Fruit fly (Drosophila melanogaster) whole organism, embryonic: ENCODE measurements around the gene PMP34.

Experiments used
- Ada2b ChIP-seq: fragments of 200-800 bp; sonication (Bioruptor generic); IDR thresholded peaks from 2 replicates; pipeline ENCODE4 v1.3.6; 2022; ENCODE audit warnings: missing biosample characterization, missing genetic modification characterization
- CG10431 ChIP-seq: fragments of 200-800 bp; sonication (Bioruptor generic); optimal IDR thresholded peaks from 3 replicates; lab custom pipeline; 2018; ENCODE audit warnings: missing biosample characterization, mild to moderate bottlenecking, missing genetic modification characterization
- CG11456 ChIP-seq: fragments of 200-800 bp; sonication (Bioruptor generic); IDR thresholded peaks from 3 replicates; pipeline ENCODE4 v1.3.6; 2022; ENCODE audit warnings: missing biosample characterization, missing genetic modification characterization
- CG12299 ChIP-seq: fragments of 200-800 bp; sonication (Bioruptor generic); optimal IDR thresholded peaks from 2 replicates; lab custom pipeline; 2018; ENCODE audit warnings: missing biosample characterization, mild to moderate bottlenecking, missing genetic modification characterization
- CG12659 ChIP-seq: fragments of 200-800 bp; sonication (Bioruptor generic); optimal IDR thresholded peaks from 3 replicates; lab custom pipeline; 2017; ENCODE audit warnings: mild to moderate bottlenecking, missing biosample characterization, missing genetic modification reagents, missing genetic modification characterization
- CG13775 ChIP-seq: fragments of 200-800 bp; sonication (Bioruptor generic); optimal IDR thresholded peaks from 3 replicates; lab custom pipeline; 2017; ENCODE audit warnings: missing biosample characterization, mild to moderate bottlenecking, missing genetic modification characterization
- CG14050 ChIP-seq: fragments of 200-800 bp; sonication (Bioruptor generic); IDR thresholded peaks from 3 replicates; pipeline ENCODE4 v1.3.6; 2022; ENCODE audit warnings: missing biosample characterization, missing genetic modification characterization
- CG17385 ChIP-seq: fragments of 200-800 bp; sonication (Bioruptor generic); optimal IDR thresholded peaks from 3 replicates; lab custom pipeline; 2018; ENCODE audit warnings: missing biosample characterization, mild to moderate bottlenecking, missing genetic modification characterization
- CG18011 ChIP-seq: fragments of 200-800 bp; sonication (Bioruptor generic); optimal IDR thresholded peaks from 2 replicates; lab custom pipeline; 2017; ENCODE audit warnings: missing biosample characterization, missing genetic modification characterization, mild to moderate bottlenecking, moderate library complexity, missing genotype
- CG33557 ChIP-seq: fragments of 200-800 bp; sonication (Bioruptor generic); optimal IDR thresholded peaks from 2 replicates; lab custom pipeline; 2019; ENCODE audit warnings: missing biosample characterization, mild to moderate bottlenecking, missing genetic modification characterization, moderate library complexity
- CG5245 ChIP-seq: fragments of 200-800 bp; sonication (Bioruptor generic); optimal IDR thresholded peaks from 3 replicates; lab custom pipeline; 2016; ENCODE audit warnings: missing biosample characterization, missing genetic modification characterization
- CG6272 ChIP-seq: fragments of 200-800 bp; sonication (Bioruptor generic); IDR thresholded peaks from 2 replicates; pipeline ENCODE4 v1.3.6; 2022; ENCODE audit warnings: missing biosample characterization, missing genetic modification characterization
- CG6654 ChIP-seq: fragments of 200-800 bp; sonication (Bioruptor generic); optimal IDR thresholded peaks from 2 replicates; lab custom pipeline; 2017; ENCODE audit warnings: missing biosample characterization, mild to moderate bottlenecking, missing genetic modification characterization
- CG6854 ChIP-seq: fragments of 200-800 bp; sonication (Bioruptor generic); optimal IDR thresholded peaks from 3 replicates; lab custom pipeline; 2017; ENCODE audit warnings: missing biosample characterization, mild to moderate bottlenecking, missing genetic modification characterization
- CG7271 ChIP-seq: fragments of 200-800 bp; sonication (Bioruptor generic); optimal IDR thresholded peaks from 2 replicates; lab custom pipeline; 2018; ENCODE audit warnings: missing biosample characterization, mild to moderate bottlenecking, missing genetic modification characterization, moderate library complexity
- CG7745 ChIP-seq: fragments of 200-800 bp; sonication (Bioruptor generic); optimal IDR thresholded peaks from 2 replicates; lab custom pipeline; 2018; ENCODE audit warnings: missing biosample characterization, mild to moderate bottlenecking, missing genetic modification characterization, moderate library complexity
- CG8944 ChIP-seq: fragments of 200-800 bp; sonication (Bioruptor generic); optimal IDR thresholded peaks from 3 replicates; lab custom pipeline; 2016; ENCODE audit warnings: missing biosample characterization, missing genetic modification characterization
- Camta ChIP-seq: fragments of 200-800 bp; sonication (Bioruptor generic); optimal IDR thresholded peaks from 2 replicates; lab custom pipeline; 2016; ENCODE audit warnings: missing biosample characterization, missing genetic modification characterization
- CoRest ChIP-seq: fragments of 200-800 bp; sonication (Bioruptor generic); optimal IDR thresholded peaks from 3 replicates; lab custom pipeline; 2018; ENCODE audit warnings: missing biosample characterization, mild to moderate bottlenecking, missing genetic modification characterization, moderate library complexity
- Dref ChIP-seq: fragments of 200-800 bp; sonication (Bioruptor generic); IDR thresholded peaks from 2 replicates; pipeline ENCODE4 v1.3.6; 2022; ENCODE audit warnings: missing biosample characterization, missing genetic modification characterization
- Myb ChIP-seq: fragments of 200-800 bp; sonication (Bioruptor generic); optimal IDR thresholded peaks from 2 replicates; lab custom pipeline; 2016; ENCODE audit warnings: missing biosample characterization, missing genetic modification characterization
- NC2α ChIP-seq: fragments of 200-800 bp; sonication (Bioruptor generic); optimal IDR thresholded peaks from 2 replicates; lab custom pipeline; 2016; ENCODE audit warnings: missing biosample characterization, missing genetic modification characterization
- Opbp ChIP-seq: fragments of 200-800 bp; sonication (Bioruptor generic); IDR thresholded peaks from 3 replicates; pipeline ENCODE4 v1.3.6; 2022; ENCODE audit warnings: missing biosample characterization, missing genetic modification characterization; ENCODE audit not compliant: partially characterized antibody
- Side ChIP-seq: fragments of 200-800 bp; sonication (Bioruptor generic); optimal IDR thresholded peaks from 2 replicates; lab custom pipeline; 2016; ENCODE audit warnings: missing biosample characterization, missing genetic modification characterization
- Six4 ChIP-seq: fragments of 200-800 bp; sonication (Bioruptor generic); optimal IDR thresholded peaks from 2 replicates; lab custom pipeline; 2016; ENCODE audit warnings: missing biosample characterization, missing genetic modification characterization
- Spps ChIP-seq: fragments of 200-800 bp; sonication (Bioruptor generic); optimal IDR thresholded peaks from 2 replicates; lab custom pipeline; 2018; ENCODE audit warnings: missing biosample characterization, mild to moderate bottlenecking, missing genetic modification characterization
- Ssrp ChIP-seq: fragments of 200-800 bp; sonication (Bioruptor generic); optimal IDR thresholded peaks from 2 replicates; lab custom pipeline; 2018; ENCODE audit warnings: missing biosample characterization, mild to moderate bottlenecking, missing genetic modification characterization, moderate library complexity
- TFAM ChIP-seq: fragments of 200-800 bp; sonication (Bioruptor generic); optimal IDR thresholded peaks from 2 replicates; lab custom pipeline; 2017; ENCODE audit warnings: missing biosample characterization, missing genetic modification characterization, inconsistent platforms
- ase ChIP-seq: fragments of 200-800 bp; sonication (Bioruptor generic); IDR thresholded peaks from 3 replicates; pipeline ENCODE4 v1.3.6; 2022; ENCODE audit warnings: missing biosample characterization, missing genetic modification characterization
- az2 ChIP-seq: fragments of 200-800 bp; sonication (Bioruptor generic); optimal IDR thresholded peaks from 3 replicates; lab custom pipeline; 2016; ENCODE audit warnings: missing biosample characterization, missing genetic modification characterization
- bbx ChIP-seq: fragments of 200-800 bp; sonication (Bioruptor generic); IDR thresholded peaks from 2 replicates; pipeline ENCODE4 v1.3.6; 2022; ENCODE audit warnings: missing biosample characterization, missing genetic modification characterization; ENCODE audit not compliant: partially characterized antibody
- crc ChIP-seq: fragments of 200-800 bp; sonication (Bioruptor generic); optimal IDR thresholded peaks from 2 replicates; lab custom pipeline; 2016; ENCODE audit warnings: missing biosample characterization, missing genetic modification characterization
- fd3F ChIP-seq: fragments of 200-800 bp; sonication (Bioruptor generic); optimal IDR thresholded peaks from 2 replicates; lab custom pipeline; 2018; ENCODE audit warnings: missing biosample characterization, mild to moderate bottlenecking, missing genetic modification characterization, moderate library complexity
- fd96Cb ChIP-seq: fragments of 200-800 bp; sonication (Bioruptor generic); optimal IDR thresholded peaks from 2 replicates; lab custom pipeline; 2018; ENCODE audit warnings: missing biosample characterization, mild to moderate bottlenecking, missing genetic modification characterization, moderate library complexity
- fu2 ChIP-seq: fragments of 200-800 bp; sonication (Bioruptor generic); optimal IDR thresholded peaks from 2 replicates; lab custom pipeline; 2016; ENCODE audit warnings: missing biosample characterization, missing genetic modification characterization
- gem ChIP-seq: fragments of 200-800 bp; sonication (Bioruptor generic); optimal IDR thresholded peaks from 2 replicates; lab custom pipeline; 2019; ENCODE audit warnings: missing biosample characterization, mild to moderate bottlenecking, missing genetic modification characterization, moderate library complexity
- gt ChIP-seq: fragments of 200-800 bp; sonication (Bioruptor generic); IDR thresholded peaks from 2 replicates; pipeline ENCODE4 v1.3.6; 2022; ENCODE audit warnings: missing biosample characterization, missing genetic modification characterization
- her ChIP-seq: fragments of 200-800 bp; sonication (Bioruptor generic); optimal IDR thresholded peaks from 2 replicates; lab custom pipeline; 2016; ENCODE audit warnings: missing biosample characterization, missing genetic modification characterization
- hth ChIP-seq: fragments of >200 bp; optimal IDR thresholded peaks from 2 replicates; lab custom pipeline; 2017; ENCODE audit warnings: inconsistent platforms
- kay ChIP-seq: fragments of 200-800 bp; sonication (Bioruptor generic); optimal IDR thresholded peaks from 2 replicates; lab custom pipeline; 2016; ENCODE audit warnings: missing biosample characterization, missing genetic modification characterization
- ken ChIP-seq: fragments of 200-800 bp; sonication (Bioruptor generic); IDR thresholded peaks from 3 replicates; pipeline ENCODE4 v1.3.6; 2022; ENCODE audit warnings: missing biosample characterization, missing genetic modification characterization
- maf-S ChIP-seq: fragments of 200-800 bp; sonication (Bioruptor generic); optimal IDR thresholded peaks from 2 replicates; lab custom pipeline; 2016; ENCODE audit warnings: missing biosample characterization, missing genetic modification characterization
- mam ChIP-seq: fragments of 200-800 bp; sonication (Bioruptor generic); optimal IDR thresholded peaks from 3 replicates; lab custom pipeline; 2016; ENCODE audit warnings: missing biosample characterization, missing genetic modification characterization
- nmo ChIP-seq: fragments of 200-800 bp; sonication (Bioruptor generic); optimal IDR thresholded peaks from 2 replicates; lab custom pipeline; 2018; ENCODE audit warnings: missing biosample characterization, mild to moderate bottlenecking, missing genetic modification characterization, moderate library complexity
- otp ChIP-seq: fragments of 200-800 bp; sonication (Bioruptor generic); IDR thresholded peaks from 3 replicates; pipeline ENCODE4, ENCODE4 v1.3.6; 2022; ENCODE audit warnings: missing biosample characterization, missing genetic modification characterization
- prd ChIP-seq, 3 experiments: fragments of >200 bp in 2 of 3; fragments of 200-800 bp in 1 of 3; sonication (Bioruptor generic) in 1 of 3; optimal IDR thresholded peaks in 2 of 3; IDR thresholded peaks in 1 of 3; 2 replicates in 2 of 3; 3 replicates in 1 of 3; pipeline versions ENCODE4 v1.3.6 to Lab custom; 2017 to 2022; ENCODE audit warnings: missing biosample characterization in 1 of 3, missing genetic modification characterization in 1 of 3
- ranshi ChIP-seq: fragments of 200-800 bp; sonication (Bioruptor generic); IDR thresholded peaks from 2 replicates; pipeline ENCODE4 v1.3.6; 2022; ENCODE audit warnings: missing biosample characterization, missing genetic modification characterization
- sens-2 ChIP-seq: fragments of 200-800 bp; sonication (Bioruptor generic); IDR thresholded peaks from 2 replicates; pipeline ENCODE4 v1.3.6; 2022; ENCODE audit warnings: missing biosample characterization, missing genetic modification characterization
- slou ChIP-seq: fragments of 200-800 bp; sonication (Bioruptor generic); optimal IDR thresholded peaks from 3 replicates; lab custom pipeline; 2016; ENCODE audit warnings: missing biosample characterization, missing genetic modification characterization
- ssp ChIP-seq: fragments of 200-800 bp; sonication (Bioruptor generic); IDR thresholded peaks from 2 replicates; pipeline ENCODE4 v1.3.6; 2022; ENCODE audit warnings: missing biosample characterization, missing genetic modification characterization
- usp ChIP-seq: fragments of >200 bp; optimal IDR thresholded peaks from 2 replicates; lab custom pipeline; 2017; ENCODE audit warnings: missing biosample characterization, missing genetic modification characterization
- wor ChIP-seq: fragments of 200-800 bp; sonication (Bioruptor generic); IDR thresholded peaks from 2 replicates; pipeline ENCODE4 v1.3.6; 2022; ENCODE audit warnings: missing biosample characterization, missing genetic modification characterization

Gene PMP34

dm6 chr3L:4286784-4287183 is 31.8 kb upstream of the PMP34 start, which contains the start of gene TfIIEbeta (continued):
- TF ChIP-seq usp (GFP tag; lab: Kevin White, UChicago) (no peak), CG17385 (GFP tag; lab: Kevin White, UChicago) (no peak), maf-S (GFP tag; lab: Kevin White, UChicago) (no peak), fd96Cb (peak; percentile 24), CG10431 (GFP tag; lab: Kevin White, UChicago) (peak; percentile 25), CG7745 (no peak), Ssrp (tag; lab: Kevin White, UChicago) (peak; percentile 27), fd3F (GFP tag; lab: Kevin White, UChicago) (no peak), CG6272 (GFP tag; lab: Robert Waterston, UW) (no peak), slou (no peak), wor (no peak), fu2 (no peak), prd (optimal IDR thresholded peaks at IDR 0.05; lab: Kevin White, UChicago) (no peak), prd (GFP tag; IDR thresholded peaks at IDR 0.05; lab: Robert Waterston, UW) (peak; percentile 18; the same call in 1 of the 3 replicates), ken (GFP tag; lab: Robert Waterston, UW) (no peak), Camta (GFP tag; lab: Kevin White, UChicago) (no peak), gt (GFP tag; lab: Robert Waterston, UW) (no peak), kay (GFP tag; lab: Kevin White, UChicago) (no peak), CG12299 (tag; lab: Kevin White, UChicago) (no peak), CoRest (tag; lab: Kevin White, UChicago) (peak; percentile 42), CG6654 (GFP tag; lab: Kevin White, UChicago) (no peak), Myb (GFP tag; lab: Kevin White, UChicago) (peak; percentile 74), mam (no peak), crc (no peak), CG8944 (GFP tag; lab: Kevin White, UChicago) (no peak), CG18011 (GFP tag; lab: Kevin White, UChicago) (no peak), her (GFP tag; lab: Kevin White, UChicago) (no peak), Ada2b (GFP tag; lab: Robert Waterston, UW) (no peak), CG12659 (GFP tag; lab: Kevin White, UChicago) (peak; percentile 40), CG5245 (GFP tag; lab: Kevin White, UChicago) (no peak), ranshi (no peak), az2 (GFP tag; lab: Kevin White, UChicago) (peak; percentile 28), CG13775 (GFP tag; lab: Kevin White, UChicago) (peak; percentile 8), CG14050 (peak; percentile 24; the same call in 1 of the 3 replicates), sens-2 (GFP tag; lab: Robert Waterston, UW) (no peak), Side (GFP tag; lab: Kevin White, UChicago) (no peak), CG11456 (GFP tag; lab: Robert Waterston, UW) (no peak), CG6854 (GFP tag; lab: Kevin White, UChicago) (no peak), gem (tag; lab: Kevin White, UChicago) (no peak), NC2α (no peak), bbx (GFP tag; lab: Robert Waterston, UW) (no peak), TFAM (GFP tag; lab: Kevin White, UChicago) (no peak), ssp (no peak), Opbp (GFP tag; lab: Robert Waterston, UW) (no peak), hth (lab: Kevin White, UChicago) (no peak), Dref (GFP tag; lab: Robert Waterston, UW) (no peak), nmo (GFP tag; lab: Kevin White, UChicago) (peak; percentile 41), CG7271 (tag; lab: Kevin White, UChicago) (no peak), ase (GFP tag; lab: Robert Waterston, UW) (no peak), CG33557 (no peak), Six4 (GFP tag; lab: Kevin White, UChicago) (no peak), otp (GFP tag; lab: Robert Waterston, UW) (no peak), Spps (peak; percentile 11)
